Worm (Caenorhabditis elegans) whole organism, L3 larva: ENCODE results near the gene lipl-6.

Experiments
- ZK546.5 ChIP-seq: sonication (generic microtip); optimal IDR thresholded peaks from 2 replicates; lab custom pipeline; 2017; ENCODE audit warnings: missing biosample characterization, missing genetic modification characterization
- ceh-16 ChIP-seq: sonication (generic microtip); optimal IDR thresholded peaks from 2 replicates; lab custom pipeline; 2017; ENCODE audit warnings: missing biosample characterization, missing genetic modification characterization
- ceh-82 ChIP-seq: fragments of 150-350 bp; optimal IDR thresholded peaks from 2 replicates; lab custom pipeline; 2014; ENCODE audit warnings: missing biosample characterization, missing genetic modification characterization
- ceh-9 ChIP-seq: sonication (generic microtip); optimal IDR thresholded peaks from 2 replicates; lab custom pipeline; 2018; ENCODE audit warnings: missing biosample characterization, missing genetic modification characterization
- egl-5 ChIP-seq: fragments of 150-350 bp; optimal IDR thresholded peaks from 2 replicates; lab custom pipeline; 2017; ENCODE audit warnings: missing biosample characterization, missing genetic modification reagents, missing genetic modification characterization, inconsistent platforms
- elt-3 ChIP-seq, 3 experiments: fragments of 150-350 bp in 1 of 3; sonication (generic microtip) in 2 of 3; optimal IDR thresholded peaks; 2 replicates in 2 of 3; 4 replicates in 1 of 3; lab custom pipeline; 2014 to 2017; ENCODE audit warnings: missing biosample characterization in 3 of 3, missing genetic modification characterization in 3 of 3
- lin-39 ChIP-seq: fragments of 150-350 bp; optimal IDR thresholded peaks from 2 replicates; lab custom pipeline; 2018; ENCODE audit warnings: missing biosample characterization, missing genetic modification reagents, missing genetic modification characterization
- nfya-1 ChIP-seq: sonication (generic microtip); optimal IDR thresholded peaks from 2 replicates; lab custom pipeline; 2017; ENCODE audit warnings: missing genetic modification characterization, mild to moderate bottlenecking, missing compliant biosample characterization, antibody characterized with exemption, moderate library complexity; ENCODE audit not compliant: insufficient read depth
- nhr-12 ChIP-seq: fragments of 150-350 bp; optimal IDR thresholded peaks from 2 replicates; lab custom pipeline; 2014; ENCODE audit warnings: missing biosample characterization, missing genetic modification characterization
- nhr-25 ChIP-seq: sonication (generic microtip); optimal IDR thresholded peaks from 2 replicates; lab custom pipeline; 2017; ENCODE audit warnings: missing biosample characterization, missing genetic modification characterization
- nhr-67 ChIP-seq: fragments of 150-350 bp; optimal IDR thresholded peaks from 2 replicates; lab custom pipeline; 2014; ENCODE audit warnings: missing biosample characterization, missing genetic modification characterization
- nhr-77 ChIP-seq: fragments of 150-350 bp; optimal IDR thresholded peaks from 2 replicates; lab custom pipeline; 2014; ENCODE audit warnings: missing biosample characterization, missing genetic modification characterization
- tbx-2 ChIP-seq: sonication (generic microtip); optimal IDR thresholded peaks from 2 replicates; lab custom pipeline; 2016; ENCODE audit warnings: mild to moderate bottlenecking, missing genetic modification characterization, missing compliant biosample characterization

DNA sequence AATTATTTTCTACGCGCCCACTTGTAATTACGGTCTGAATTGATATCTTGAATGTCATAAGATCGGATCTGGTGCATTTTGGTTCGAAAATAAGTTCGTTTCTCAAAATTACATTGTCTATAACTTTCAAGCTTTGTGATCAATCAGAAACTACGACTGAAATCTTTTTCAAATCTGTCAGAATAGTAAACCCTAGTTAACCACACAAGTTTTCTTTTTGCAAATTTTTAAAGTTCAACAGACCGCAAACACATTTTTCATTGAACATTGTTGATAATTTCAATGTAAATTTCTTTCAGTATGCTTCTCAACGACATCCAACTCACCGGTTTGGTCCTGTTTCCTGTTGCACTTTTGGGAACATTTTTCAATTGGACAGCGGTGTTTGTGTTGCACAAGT, 37.5 kb upstream of the lipl-6 start, which contains the start of gene srx-59:
- TF ChIP-seq tbx-2 (tag; lab: Kevin White, UChicago) = no peak
- TF ChIP-seq nhr-77 (tag; lab: Kevin White, UChicago) = no peak
- no peak for TF ChIP-seq ceh-16 (tag; lab: Kevin White, UChicago)
- TF ChIP-seq elt-3 (tag; optimal IDR thresholded peaks at IDR 0.05; lab: Kevin White, UChicago) = no peak
- TF ChIP-seq ceh-9 (tag; lab: Kevin White, UChicago) = no peak
- no peak for TF ChIP-seq nhr-67
- no peak for TF ChIP-seq ceh-82 (tag; lab: Kevin White, UChicago)
- no peak for TF ChIP-seq nfya-1
- TF ChIP-seq nhr-25 (tag; lab: Kevin White, UChicago) = no peak
- no peak for TF ChIP-seq ZK546.5 (tag; lab: Kevin White, UChicago)
- no peak for TF ChIP-seq lin-39 (tag; lab: Kevin White, UChicago)
- no peak for TF ChIP-seq egl-5 (tag; lab: Kevin White, UChicago)
- no peak for TF ChIP-seq nhr-12
